Fruit fly (Drosophila melanogaster) whole organism, prepupa: ENCODE results near the gene ng3.
"Not testable (repeated sequence)": the region's sequence is repeated elsewhere in the genome, so short reads cannot be mapped to it uniquely, and the experiment has no call there.

ENCODE experiments used
- Blimp-1 ChIP-seq: fragments of 200-800 bp; sonication (Bioruptor generic); optimal IDR thresholded peaks from 3 replicates; lab custom pipeline; 2017; ENCODE audit warnings: missing biosample characterization, missing genetic modification characterization, mild to moderate bottlenecking, moderate library complexity, missing genetic modification reagents
- CG10631 ChIP-seq: fragments of 200-800 bp; sonication (Bioruptor generic); optimal IDR thresholded peaks from 2 replicates; lab custom pipeline; 2016; ENCODE audit warnings: missing biosample characterization, missing genetic modification characterization
- CG10669 ChIP-seq: fragments of 200-800 bp; sonication (Bioruptor generic); optimal IDR thresholded peaks from 3 replicates; lab custom pipeline; 2018; ENCODE audit warnings: missing biosample characterization, mild to moderate bottlenecking, missing genetic modification characterization, moderate library complexity
- CG11902 ChIP-seq: fragments of 200-800 bp; sonication (Bioruptor generic); optimal IDR thresholded peaks from 3 replicates; lab custom pipeline; 2016; ENCODE audit warnings: missing biosample characterization, missing genetic modification characterization
- CG15336 ChIP-seq: fragments of 200-800 bp; sonication (Bioruptor generic); IDR thresholded peaks from 2 replicates; pipeline ENCODE4 v1.3.6; 2022; ENCODE audit warnings: missing biosample characterization, missing genetic modification characterization
- CG16779 ChIP-seq: fragments of 200-800 bp; sonication (Bioruptor generic); optimal IDR thresholded peaks from 3 replicates; lab custom pipeline; 2017; ENCODE audit warnings: missing biosample characterization, mild to moderate bottlenecking, missing genetic modification characterization
- CG3032 ChIP-seq: fragments of 200-800 bp; optimal IDR thresholded peaks from 2 replicates; lab custom pipeline; 2019; ENCODE audit warnings: missing biosample characterization, mild to moderate bottlenecking, missing genetic modification characterization, moderate library complexity
- CG31627 ChIP-seq: fragments of 200-800 bp; sonication (Bioruptor generic); optimal IDR thresholded peaks from 3 replicates; lab custom pipeline; 2016; ENCODE audit warnings: missing biosample characterization, missing genetic modification characterization
- CG32006 ChIP-seq: fragments of 200-800 bp; sonication (Bioruptor generic); optimal IDR thresholded peaks from 3 replicates; lab custom pipeline; 2017; ENCODE audit warnings: missing biosample characterization, mild to moderate bottlenecking, missing genetic modification characterization
- CG3919 ChIP-seq: fragments of 200-800 bp; sonication (Bioruptor generic); optimal IDR thresholded peaks from 3 replicates; lab custom pipeline; 2016; ENCODE audit warnings: missing biosample characterization, missing genetic modification characterization
- CG4318 ChIP-seq: fragments of 200-800 bp; sonication (Bioruptor generic); optimal IDR thresholded peaks from 3 replicates; lab custom pipeline; 2017; ENCODE audit warnings: missing biosample characterization, mild to moderate bottlenecking, missing genetic modification characterization
- CG6163 ChIP-seq: fragments of 200-800 bp; sonication (Bioruptor generic); IDR thresholded peaks from 3 replicates; pipeline ENCODE4 v1.3.6; 2022; ENCODE audit warnings: missing biosample characterization, missing genetic modification characterization
- CG6276 ChIP-seq: fragments of 200-800 bp; sonication (Bioruptor generic); optimal IDR thresholded peaks from 2 replicates; lab custom pipeline; 2017; ENCODE audit warnings: missing biosample characterization, mild to moderate bottlenecking, missing genetic modification characterization
- CG6792 ChIP-seq: fragments of 200-800 bp; sonication (Bioruptor generic); optimal IDR thresholded peaks from 3 replicates; lab custom pipeline; 2016; ENCODE audit warnings: missing biosample characterization, missing genetic modification characterization
- CG6808 ChIP-seq: fragments of 200-800 bp; sonication (Bioruptor generic); optimal IDR thresholded peaks from 3 replicates; lab custom pipeline; 2017; ENCODE audit warnings: missing biosample characterization, missing genetic modification characterization, mild to moderate bottlenecking, moderate library complexity, missing genetic modification reagents
- CG6854 ChIP-seq: fragments of 200-800 bp; sonication (Bioruptor generic); optimal IDR thresholded peaks from 2 replicates; lab custom pipeline; 2017; ENCODE audit warnings: missing biosample characterization, mild to moderate bottlenecking, missing genetic modification characterization
- CG8632 ChIP-seq: fragments of 200-800 bp; sonication (Bioruptor generic); optimal IDR thresholded peaks from 3 replicates; lab custom pipeline; 2016; ENCODE audit warnings: missing biosample characterization, missing genetic modification characterization
- CG9139 ChIP-seq: fragments of 200-800 bp; sonication (Bioruptor generic); optimal IDR thresholded peaks from 3 replicates; lab custom pipeline; 2017; ENCODE audit warnings: missing biosample characterization, mild to moderate bottlenecking, missing genetic modification characterization
- Eip75B ChIP-seq: fragments of 200-800 bp; sonication (Bioruptor generic); optimal IDR thresholded peaks from 3 replicates; lab custom pipeline; 2016; ENCODE audit warnings: missing biosample characterization, missing genetic modification characterization
- Eip78C ChIP-seq: fragments of 200-800 bp; sonication (Bioruptor generic); peaks from one replicate; lab custom pipeline; 2016; ENCODE audit warnings: missing biosample characterization, missing genetic modification characterization
- Eip93F ChIP-seq: fragments of 200-800 bp; sonication (Bioruptor generic); optimal IDR thresholded peaks from 2 replicates; lab custom pipeline; 2016; ENCODE audit warnings: missing biosample characterization, mild to moderate bottlenecking, missing genetic modification characterization
- Ets96B ChIP-seq: fragments of 200-800 bp; optimal IDR thresholded peaks from 2 replicates; lab custom pipeline; 2019; ENCODE audit warnings: missing biosample characterization, mild to moderate bottlenecking, missing genetic modification characterization, moderate library complexity
- Gug ChIP-seq: fragments of 200-800 bp; sonication (Bioruptor generic); IDR thresholded peaks from 2 replicates; pipeline ENCODE4 v1.3.6; 2022; ENCODE audit warnings: missing biosample characterization, missing genetic modification characterization
- Hr4 ChIP-seq: fragments of 200-800 bp; sonication (Bioruptor generic); optimal IDR thresholded peaks from 3 replicates; lab custom pipeline; 2016; ENCODE audit warnings: missing biosample characterization, missing genetic modification characterization
- Lpt ChIP-seq: fragments of 200-800 bp; sonication (Bioruptor generic); optimal IDR thresholded peaks from 3 replicates; lab custom pipeline; 2016; ENCODE audit warnings: missing biosample characterization, missing genetic modification characterization
- OdsH ChIP-seq: fragments of 200-800 bp; sonication (Bioruptor generic); optimal IDR thresholded peaks from 3 replicates; lab custom pipeline; 2016; ENCODE audit warnings: missing biosample characterization, missing genetic modification characterization
- Smox ChIP-seq: fragments of 200-800 bp; sonication (Bioruptor generic); optimal IDR thresholded peaks from 3 replicates; lab custom pipeline; 2016; ENCODE audit warnings: missing biosample characterization, missing genetic modification characterization
- Sox102F ChIP-seq: fragments of 200-800 bp; sonication (Bioruptor generic); optimal IDR thresholded peaks from 2 replicates; lab custom pipeline; 2016; ENCODE audit warnings: missing biosample characterization, mild to moderate bottlenecking, missing genetic modification characterization
- Sox14 ChIP-seq: fragments of 200-800 bp; sonication (Bioruptor generic); optimal IDR thresholded peaks from 3 replicates; lab custom pipeline; 2016; ENCODE audit warnings: missing biosample characterization, missing genetic modification characterization
- Sox15 ChIP-seq: fragments of 200-800 bp; sonication (Bioruptor generic); optimal IDR thresholded peaks from 3 replicates; lab custom pipeline; 2016; ENCODE audit warnings: missing biosample characterization, missing genetic modification characterization
- achi ChIP-seq: fragments of 200-800 bp; sonication (Bioruptor generic); optimal IDR thresholded peaks from 3 replicates; lab custom pipeline; 2016; ENCODE audit warnings: missing biosample characterization, missing genetic modification characterization
- acj6 ChIP-seq: fragments of 200-800 bp; sonication (Bioruptor generic); optimal IDR thresholded peaks from 3 replicates; lab custom pipeline; 2016; ENCODE audit warnings: missing biosample characterization, missing genetic modification characterization
- dsx ChIP-seq: fragments of 200-800 bp; optimal IDR thresholded peaks from 3 replicates; lab custom pipeline; 2019; ENCODE audit warnings: missing biosample characterization, mild to moderate bottlenecking, missing genetic modification characterization, moderate library complexity; ENCODE audit not compliant: poor library complexity, severe bottlenecking
- esn ChIP-seq: fragments of 200-800 bp; sonication (Bioruptor generic); optimal IDR thresholded peaks from 2 replicates; lab custom pipeline; 2016; ENCODE audit warnings: missing biosample characterization, mild to moderate bottlenecking, missing genetic modification characterization, moderate library complexity
- fd59A ChIP-seq: fragments of 200-800 bp; sonication (Bioruptor generic); optimal IDR thresholded peaks from 2 replicates; lab custom pipeline; 2017; ENCODE audit warnings: missing biosample characterization, mild to moderate bottlenecking, missing genetic modification characterization, missing genetic modification reagents
- fd85E ChIP-seq: fragments of 200-800 bp; sonication (Bioruptor generic); optimal IDR thresholded peaks from 3 replicates; lab custom pipeline; 2016; ENCODE audit warnings: missing biosample characterization, missing genetic modification characterization
- lz ChIP-seq: fragments of 200-800 bp; sonication (Bioruptor generic); optimal IDR thresholded peaks from 3 replicates; lab custom pipeline; 2016; ENCODE audit warnings: missing biosample characterization, missing genetic modification characterization
- net ChIP-seq: fragments of 200-800 bp; sonication (Bioruptor generic); optimal IDR thresholded peaks from 3 replicates; lab custom pipeline; 2016; ENCODE audit warnings: missing biosample characterization, missing genetic modification characterization
- pdm3 ChIP-seq: fragments of 200-800 bp; sonication (Bioruptor generic); optimal IDR thresholded peaks from 3 replicates; lab custom pipeline; 2016; ENCODE audit warnings: missing biosample characterization, missing genetic modification characterization
- ss ChIP-seq, 2 experiments: fragments of 200-800 bp; sonication (Bioruptor generic); optimal IDR thresholded peaks; 2 replicates in 1 of 2; 3 replicates in 1 of 2; lab custom pipeline; 2017 to 2018; ENCODE audit warnings: mild to moderate bottlenecking in 2 of 2, missing biosample characterization in 2 of 2, missing genetic modification characterization in 2 of 2, moderate library complexity in 1 of 2
- svp ChIP-seq: fragments of 200-800 bp; sonication (Bioruptor generic); peaks from one replicate; lab custom pipeline; 2016; ENCODE audit warnings: missing biosample characterization, missing genetic modification characterization
- topi ChIP-seq: fragments of 200-800 bp; sonication (Bioruptor generic); optimal IDR thresholded peaks from 3 replicates; lab custom pipeline; 2016; ENCODE audit warnings: missing biosample characterization, missing genetic modification characterization

The ng3 gene

dm6 chrX:3240471-3240870 is 1.4 kb downstream of the ng3 start, which contains the start of gene ng2:
ng2 (minus strand) TSS chrX:3240571.
- TF ChIP-seq Eip75B (GFP tag; lab: Kevin White, UChicago); Gug (GFP tag; lab: Robert Waterston, UW); CG6276 (GFP tag; lab: Kevin White, UChicago): not testable (repeated sequence)

DNA sequence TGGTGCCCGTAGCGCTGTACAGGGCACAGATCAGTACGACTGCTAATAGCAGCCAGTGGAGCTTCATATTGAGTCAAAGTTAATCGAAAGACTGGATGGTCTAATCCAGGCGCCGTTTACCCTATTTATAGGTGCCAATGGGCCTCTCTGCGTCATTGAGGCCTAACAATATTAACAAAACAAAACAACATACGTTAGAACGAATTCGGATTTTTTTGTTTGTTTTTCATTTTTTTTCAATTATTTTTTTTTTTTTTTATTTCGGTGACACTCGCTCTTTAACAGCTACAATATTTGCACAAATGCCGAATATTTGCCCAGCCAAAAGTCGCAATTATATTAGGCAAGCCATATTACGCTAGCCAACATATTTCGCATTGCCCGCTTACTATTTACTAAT is 5.3 kb downstream of the ng3 start, which contains the start of gene CG14265:
TSS of gene CG14265 (minus strand) at position 101 of the 400 bp plus-strand sequence.
- TF ChIP-seq net (GFP tag; lab: Kevin White, UChicago) (no peak), dsx (GFP tag; lab: Kevin White, UChicago) (no peak)

DNA sequence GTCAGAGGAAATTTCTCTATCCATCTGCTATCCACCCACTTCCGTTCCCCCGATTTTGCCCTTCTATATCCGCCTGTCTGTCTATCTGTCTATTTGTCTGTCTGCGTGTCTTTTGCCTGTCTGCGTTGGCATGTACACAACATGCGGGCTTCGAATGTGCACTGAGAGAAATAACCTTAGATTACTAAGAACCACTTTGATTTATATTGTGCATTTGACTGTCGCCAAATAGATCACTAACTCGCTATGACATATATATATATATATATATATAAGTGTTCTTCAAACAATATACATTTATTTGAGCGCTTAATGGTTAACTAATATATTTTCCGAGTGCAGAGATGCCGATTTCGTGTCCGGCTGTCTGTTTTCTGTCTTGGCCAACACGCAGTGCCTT is 8.2 kb downstream of the ng3 start:
- no peak for TF ChIP-seq Lpt (GFP tag; lab: Kevin White, UChicago)
- TF ChIP-seq topi: no peak
- TF ChIP-seq fd85E (GFP tag; lab: Kevin White, UChicago): no peak
- no peak for TF ChIP-seq Sox102F (GFP tag; lab: Kevin White, UChicago)
- TF ChIP-seq CG6808: no peak
- TF ChIP-seq ss (GFP tag; optimal IDR thresholded peaks at IDR 0.05; lab: Kevin White, UChicago): no peak
- no peak for TF ChIP-seq Gug (GFP tag; lab: Robert Waterston, UW)
- no peak for TF ChIP-seq Sox15
- no peak for TF ChIP-seq esn (GFP tag; lab: Kevin White, UChicago)
- no peak for TF ChIP-seq CG16779 (tag; lab: Kevin White, UChicago)
- TF ChIP-seq CG3032 (tag; lab: Kevin White, UChicago): no peak
- TF ChIP-seq CG6792 (GFP tag; lab: Kevin White, UChicago): no peak
- TF ChIP-seq CG6163: no peak
- no peak for TF ChIP-seq Blimp-1 (GFP tag; lab: Kevin White, UChicago)
- TF ChIP-seq svp (GFP tag; lab: Kevin White, UChicago): no peak
- TF ChIP-seq lz (GFP tag; lab: Kevin White, UChicago): no peak

dm6 chrX:3205887-3206794 is 35.7 kb downstream of the ng3 start:
- no peak for TF ChIP-seq CG4318 (GFP tag; lab: Kevin White, UChicago)
- TF ChIP-seq topi: peak; percentile 52
- peak; percentile 28 for TF ChIP-seq Sox14 (GFP tag; lab: Kevin White, UChicago)
- no peak for TF ChIP-seq CG9139
- peak; percentile 33 for TF ChIP-seq pdm3 (GFP tag; lab: Kevin White, UChicago)
- peak; percentile 32 for TF ChIP-seq CG32006 (GFP tag; lab: Kevin White, UChicago)
- peak; percentile 41 for TF ChIP-seq CG31627 (GFP tag; lab: Kevin White, UChicago)
- TF ChIP-seq Hr4 (GFP tag; lab: Kevin White, UChicago): peak; percentile 44
- TF ChIP-seq CG15336 (GFP tag; lab: Robert Waterston, UW): peak; percentile 7; the same call in 1 of the 2 replicates
- peak; percentile 57 for TF ChIP-seq Smox
- TF ChIP-seq CG10631 (GFP tag; lab: Kevin White, UChicago): peak; percentile 27
- peak; percentile 51 for TF ChIP-seq acj6
- peak; percentile 9 for TF ChIP-seq fd59A (GFP tag; lab: Kevin White, UChicago)
- TF ChIP-seq CG6808: peak; percentile 31
- TF ChIP-seq CG10669 (GFP tag; lab: Kevin White, UChicago): peak; percentile 47
- peak; percentile 60 for TF ChIP-seq achi (GFP tag; lab: Kevin White, UChicago)
- TF ChIP-seq ss (GFP tag; optimal IDR thresholded peaks at IDR 0.05; lab: Kevin White, UChicago): no peak
- peak; percentile 23 for TF ChIP-seq Sox15
- TF ChIP-seq CG16779 (tag; lab: Kevin White, UChicago): no peak
- TF ChIP-seq Ets96B (tag; lab: Kevin White, UChicago): peak; percentile 17
- peak; percentile 26 for TF ChIP-seq CG8632 (GFP tag; lab: Kevin White, UChicago)
- peak; percentile 41 for TF ChIP-seq OdsH (GFP tag; lab: Kevin White, UChicago)
- no peak for TF ChIP-seq CG6854
- peak; percentile 28 for TF ChIP-seq net (GFP tag; lab: Kevin White, UChicago)
- no peak for TF ChIP-seq Blimp-1 (GFP tag; lab: Kevin White, UChicago)
- TF ChIP-seq dsx (GFP tag; lab: Kevin White, UChicago): no peak
- TF ChIP-seq CG6276 (GFP tag; lab: Kevin White, UChicago): peak; percentile 19
- TF ChIP-seq CG11902 (GFP tag; lab: Kevin White, UChicago): peak; percentile 22
- peak; percentile 87 for TF ChIP-seq Eip78C
- no peak for TF ChIP-seq Eip93F (GFP tag; lab: Kevin White, UChicago)
- peak; percentile 57 for TF ChIP-seq CG3919 (GFP tag; lab: Kevin White, UChicago)
- no peak for TF ChIP-seq Lpt (GFP tag; lab: Kevin White, UChicago)
